Fruit fly (Drosophila melanogaster) Kc167 (cell line): ENCODE measurements around the gene oxt.

ENCODE experiments used
- Myc ChIP-seq: fragments of >200 bp; optimal IDR thresholded peaks from 2 replicates; lab custom pipeline; 2017; ENCODE audit warnings: missing external identifiers
- Sin3A ChIP-seq: fragments of >200 bp; optimal IDR thresholded peaks from 2 replicates; lab custom pipeline; 2018; ENCODE audit warnings: missing external identifiers
- h ChIP-seq: fragments of >200 bp; optimal IDR thresholded peaks from 3 replicates; lab custom pipeline; 2018; ENCODE audit warnings: missing external identifiers
- insv ChIP-seq: fragments of >200 bp; optimal IDR thresholded peaks from 3 replicates; lab custom pipeline; 2018; ENCODE audit warnings: missing external identifiers
- psq ChIP-seq: fragments of >200 bp; optimal IDR thresholded peaks from 2 replicates; lab custom pipeline; 2017; ENCODE audit warnings: missing external identifiers
- ttk ChIP-seq: sonication (Bioruptor generic); optimal IDR thresholded peaks from 2 replicates; lab custom pipeline; 2017; ENCODE audit warnings: missing external identifiers

dm6 chr3L:2229172-2229696 is 33.2 kb downstream of the oxt start, which contains the start of gene Oseg2:
- TF ChIP-seq h (lab: Kevin White, UChicago) (no peak), psq (lab: Kevin White, UChicago) (no peak), Sin3A (lab: Kevin White, UChicago) (no peak), insv (no peak), ttk (no peak), Myc (no peak)
